Worm (Caenorhabditis elegans): ENCODE data around the gene R148.3.

ce11 chrIII:3188564-3188963 is 13.4 kb downstream of the R148.3 start:
- TF ChIP-seq ztf-29 (GFP tag; IDR thresholded peaks at IDR 0.05) = no peak
- no peak for TF ChIP-seq flt-1 (GFP tag; IDR thresholded peaks at IDR 0.05)
- TF ChIP-seq cog-1 (tag; optimal IDR thresholded peaks at IDR 0.05) = no peak
- no peak for TF ChIP-seq med-1 (GFP tag; optimal IDR thresholded peaks at IDR 0.05; ENCODE audit: insufficient read depth)
- TF ChIP-seq tab-1 (GFP tag; IDR thresholded peaks at IDR 0.05) = no peak
- TF ChIP-seq ref-1 (GFP tag; conservative IDR thresholded peaks at IDR 0.05) = no peak
- TF ChIP-seq klf-2 (GFP tag; conservative IDR thresholded peaks at IDR 0.05) = no peak
- no peak for TF ChIP-seq T22C8.4 (GFP tag; IDR thresholded peaks at IDR 0.05)
- TF ChIP-seq ztf-23 (GFP tag; IDR thresholded peaks at IDR 0.05) = no peak
